Fruit fly (Drosophila melanogaster) whole organism, prepupa: Measurements from ENCODE around the gene CG5151.

Experiments used
- CG11294 ChIP-seq: fragments of 200-800 bp; sonication (Bioruptor generic); IDR thresholded peaks from 2 replicates; pipeline ENCODE4 v1.3.6; 2022; ENCODE audit warnings: missing biosample characterization, missing genetic modification characterization
- CG11762 ChIP-seq: fragments of 200-800 bp; sonication (Bioruptor generic); optimal IDR thresholded peaks from 3 replicates; lab custom pipeline; 2016; ENCODE audit warnings: missing biosample characterization, missing genetic modification characterization; ENCODE audit not compliant: insufficient read depth
- CG31627 ChIP-seq: fragments of 200-800 bp; sonication (Bioruptor generic); optimal IDR thresholded peaks from 3 replicates; lab custom pipeline; 2016; ENCODE audit warnings: missing biosample characterization, missing genetic modification characterization
- CG32006 ChIP-seq: fragments of 200-800 bp; sonication (Bioruptor generic); optimal IDR thresholded peaks from 3 replicates; lab custom pipeline; 2017; ENCODE audit warnings: missing biosample characterization, mild to moderate bottlenecking, missing genetic modification characterization
- CG34406 ChIP-seq: fragments of 200-800 bp; sonication (Bioruptor generic); optimal IDR thresholded peaks from 3 replicates; lab custom pipeline; 2016; ENCODE audit warnings: missing biosample characterization, missing genetic modification characterization
- CG3919 ChIP-seq: fragments of 200-800 bp; sonication (Bioruptor generic); optimal IDR thresholded peaks from 3 replicates; lab custom pipeline; 2016; ENCODE audit warnings: missing biosample characterization, missing genetic modification characterization
- CG6276 ChIP-seq: fragments of 200-800 bp; sonication (Bioruptor generic); optimal IDR thresholded peaks from 2 replicates; lab custom pipeline; 2017; ENCODE audit warnings: missing biosample characterization, mild to moderate bottlenecking, missing genetic modification characterization
- CG6792 ChIP-seq: fragments of 200-800 bp; sonication (Bioruptor generic); optimal IDR thresholded peaks from 3 replicates; lab custom pipeline; 2016; ENCODE audit warnings: missing biosample characterization, missing genetic modification characterization
- CG6808 ChIP-seq: fragments of 200-800 bp; sonication (Bioruptor generic); optimal IDR thresholded peaks from 3 replicates; lab custom pipeline; 2017; ENCODE audit warnings: missing biosample characterization, missing genetic modification characterization, mild to moderate bottlenecking, moderate library complexity, missing genetic modification reagents
- CG6854 ChIP-seq: fragments of 200-800 bp; sonication (Bioruptor generic); optimal IDR thresholded peaks from 2 replicates; lab custom pipeline; 2017; ENCODE audit warnings: missing biosample characterization, mild to moderate bottlenecking, missing genetic modification characterization
- CG8119 ChIP-seq: fragments of 200-800 bp; sonication (Bioruptor generic); IDR thresholded peaks from 3 replicates; pipeline ENCODE4 v1.3.6; 2022; ENCODE audit warnings: missing biosample characterization, missing genetic modification characterization
- CG8319 ChIP-seq: fragments of 200-800 bp; sonication (Bioruptor generic); optimal IDR thresholded peaks from 3 replicates; lab custom pipeline; 2016; ENCODE audit warnings: missing biosample characterization, missing genetic modification characterization
- CG8632 ChIP-seq: fragments of 200-800 bp; sonication (Bioruptor generic); optimal IDR thresholded peaks from 3 replicates; lab custom pipeline; 2016; ENCODE audit warnings: missing biosample characterization, missing genetic modification characterization
- Eip78C ChIP-seq: fragments of 200-800 bp; sonication (Bioruptor generic); peaks from one replicate; lab custom pipeline; 2016; ENCODE audit warnings: missing biosample characterization, missing genetic modification characterization
- Eip93F ChIP-seq: fragments of 200-800 bp; sonication (Bioruptor generic); optimal IDR thresholded peaks from 2 replicates; lab custom pipeline; 2016; ENCODE audit warnings: missing biosample characterization, mild to moderate bottlenecking, missing genetic modification characterization
- Ets21C ChIP-seq: fragments of 200-800 bp; sonication (Bioruptor generic); optimal IDR thresholded peaks from 3 replicates; lab custom pipeline; 2016; ENCODE audit warnings: missing biosample characterization, missing genetic modification characterization
- Hr38 ChIP-seq: sonication (Bioruptor generic); optimal IDR thresholded peaks from 2 replicates; lab custom pipeline; 2016; ENCODE audit warnings: missing biosample characterization, missing genetic modification characterization
- Lpt ChIP-seq: fragments of 200-800 bp; sonication (Bioruptor generic); optimal IDR thresholded peaks from 3 replicates; lab custom pipeline; 2016; ENCODE audit warnings: missing biosample characterization, missing genetic modification characterization
- Met ChIP-seq: fragments of 200-800 bp; sonication (Bioruptor generic); optimal IDR thresholded peaks from 3 replicates; lab custom pipeline; 2016; ENCODE audit warnings: missing biosample characterization, missing genetic modification characterization
- OdsH ChIP-seq: fragments of 200-800 bp; sonication (Bioruptor generic); optimal IDR thresholded peaks from 3 replicates; lab custom pipeline; 2016; ENCODE audit warnings: missing biosample characterization, missing genetic modification characterization
- Sox14 ChIP-seq: fragments of 200-800 bp; sonication (Bioruptor generic); optimal IDR thresholded peaks from 3 replicates; lab custom pipeline; 2016; ENCODE audit warnings: missing biosample characterization, missing genetic modification characterization
- Sox15 ChIP-seq: fragments of 200-800 bp; sonication (Bioruptor generic); optimal IDR thresholded peaks from 3 replicates; lab custom pipeline; 2016; ENCODE audit warnings: missing biosample characterization, missing genetic modification characterization
- achi ChIP-seq: fragments of 200-800 bp; sonication (Bioruptor generic); optimal IDR thresholded peaks from 3 replicates; lab custom pipeline; 2016; ENCODE audit warnings: missing biosample characterization, missing genetic modification characterization
- acj6 ChIP-seq: fragments of 200-800 bp; sonication (Bioruptor generic); optimal IDR thresholded peaks from 3 replicates; lab custom pipeline; 2016; ENCODE audit warnings: missing biosample characterization, missing genetic modification characterization
- eg ChIP-seq: fragments of 200-800 bp; sonication (Bioruptor generic); IDR thresholded peaks from 3 replicates; pipeline ENCODE4 v1.3.6; 2022; ENCODE audit warnings: missing biosample characterization, missing genetic modification characterization
- fd85E ChIP-seq: fragments of 200-800 bp; sonication (Bioruptor generic); optimal IDR thresholded peaks from 3 replicates; lab custom pipeline; 2016; ENCODE audit warnings: missing biosample characterization, missing genetic modification characterization
- fkh ChIP-seq: fragments of 200-800 bp; sonication (Bioruptor generic); optimal IDR thresholded peaks from 3 replicates; lab custom pipeline; 2017; ENCODE audit warnings: missing biosample characterization, mild to moderate bottlenecking, missing genetic modification characterization, moderate library complexity
- pdm3 ChIP-seq: fragments of 200-800 bp; sonication (Bioruptor generic); optimal IDR thresholded peaks from 3 replicates; lab custom pipeline; 2016; ENCODE audit warnings: missing biosample characterization, missing genetic modification characterization
- spab ChIP-seq: fragments of 200-800 bp; sonication (Bioruptor generic); optimal IDR thresholded peaks from 2 replicates; lab custom pipeline; 2017; ENCODE audit warnings: missing biosample characterization, mild to moderate bottlenecking, missing genetic modification characterization, missing genetic modification reagents
- ss ChIP-seq, 2 experiments: fragments of 200-800 bp; sonication (Bioruptor generic); optimal IDR thresholded peaks; 2 replicates in 1 of 2; 3 replicates in 1 of 2; lab custom pipeline; 2017 to 2018; ENCODE audit warnings: mild to moderate bottlenecking in 2 of 2, missing biosample characterization in 2 of 2, missing genetic modification characterization in 2 of 2, moderate library complexity in 1 of 2
- svp ChIP-seq: fragments of 200-800 bp; sonication (Bioruptor generic); peaks from one replicate; lab custom pipeline; 2016; ENCODE audit warnings: missing biosample characterization, missing genetic modification characterization
- vri ChIP-seq: fragments of 200-800 bp; sonication (Bioruptor generic); optimal IDR thresholded peaks from 3 replicates; lab custom pipeline; 2016; ENCODE audit warnings: missing biosample characterization, mild to moderate bottlenecking, missing genetic modification characterization

The CG5151 gene

dm6 chr3L:16202550-16202949, 38.0 kb upstream of the CG5151 start (continued):
- TF ChIP-seq CG11762 (GFP tag; lab: Kevin White, UChicago) (no peak), CG11294 (GFP tag; lab: Robert Waterston, UW) (no peak), CG3919 (GFP tag; lab: Kevin White, UChicago) (peak; percentile 71), OdsH (GFP tag; lab: Kevin White, UChicago) (peak; percentile 28), spab (GFP tag; lab: Kevin White, UChicago) (peak; percentile 62), pdm3 (GFP tag; lab: Kevin White, UChicago) (peak; percentile 53), Met (GFP tag; lab: Kevin White, UChicago) (peak; percentile 63)
- TF ChIP-seq, all 60 proteins: peak for 42

dm6 chr3L:16201028-16201427, 36.5 kb upstream of the CG5151 start, which contains the start of gene dls:
Gene dls (plus strand): TSS chr3L:16201328.
- TF ChIP-seq achi (GFP tag; lab: Kevin White, UChicago) (no peak), Sox15 (GFP tag; lab: Kevin White, UChicago) (no peak), CG34406 (GFP tag; lab: Kevin White, UChicago) (no peak), eg (GFP tag; lab: Robert Waterston, UW) (no peak), CG8119 (GFP tag; lab: Robert Waterston, UW) (no peak), CG11294 (GFP tag; lab: Robert Waterston, UW) (no peak), CG6276 (no peak), acj6 (GFP tag; lab: Kevin White, UChicago) (no peak), Lpt (no peak)

dm6 chr3L:16199929-16200328, 35.4 kb upstream of the CG5151 start, which contains the start of gene CG33689:
Gene CG33689 (plus strand): TSS chr3L:16200229.
- TF ChIP-seq vri (GFP tag; lab: Kevin White, UChicago) (no peak), svp (GFP tag; lab: Kevin White, UChicago) (peak; percentile 19)

- TF ChIP-seq CG8632 (no peak), CG32006 (GFP tag; lab: Kevin White, UChicago) (no peak), acj6 (GFP tag; lab: Kevin White, UChicago) (no peak), CG11294 (GFP tag; lab: Robert Waterston, UW) (no peak), CG6276 (no peak), Hr38 (GFP tag; lab: Kevin White, UChicago) (no peak), spab (GFP tag; lab: Kevin White, UChicago) (no peak), CG6808 (no peak), Lpt (no peak), CG3919 (GFP tag; lab: Kevin White, UChicago) (no peak), CG34406 (GFP tag; lab: Kevin White, UChicago) (no peak), fkh (no peak), CG8319 (no peak), CG6854 (no peak), Met (GFP tag; lab: Kevin White, UChicago) (no peak), fd85E (GFP tag; lab: Kevin White, UChicago) (no peak), CG31627 (GFP tag; lab: Kevin White, UChicago) (no peak), Sox14 (GFP tag; lab: Kevin White, UChicago) (no peak)
Measured at dm6 chr3L:16198920-16199319, 34.4 kb upstream of the CG5151 start, which contains the start of gene CG33688. Gene CG33688 (plus strand): TSS chr3L:16199220.

- TF ChIP-seq Ets21C (GFP tag; lab: Kevin White, UChicago) (no peak), CG6792 (GFP tag; lab: Kevin White, UChicago) (no peak), ss (GFP tag; optimal IDR thresholded peaks at IDR 0.05; lab: Kevin White, UChicago) (no peak), svp (GFP tag; lab: Kevin White, UChicago) (peak; percentile 56), Eip93F (no peak), Eip78C (peak; percentile 59)
Measured at dm6 chr3L:16197450-16197918, 33.0 kb upstream of the CG5151 start, which contains the start of gene CG33687. Gene CG33687 (plus strand): TSS chr3L:16197868.
